Fruit fly (Drosophila melanogaster): ENCODE results near the gene bnk.

Gene bnk

DNA sequence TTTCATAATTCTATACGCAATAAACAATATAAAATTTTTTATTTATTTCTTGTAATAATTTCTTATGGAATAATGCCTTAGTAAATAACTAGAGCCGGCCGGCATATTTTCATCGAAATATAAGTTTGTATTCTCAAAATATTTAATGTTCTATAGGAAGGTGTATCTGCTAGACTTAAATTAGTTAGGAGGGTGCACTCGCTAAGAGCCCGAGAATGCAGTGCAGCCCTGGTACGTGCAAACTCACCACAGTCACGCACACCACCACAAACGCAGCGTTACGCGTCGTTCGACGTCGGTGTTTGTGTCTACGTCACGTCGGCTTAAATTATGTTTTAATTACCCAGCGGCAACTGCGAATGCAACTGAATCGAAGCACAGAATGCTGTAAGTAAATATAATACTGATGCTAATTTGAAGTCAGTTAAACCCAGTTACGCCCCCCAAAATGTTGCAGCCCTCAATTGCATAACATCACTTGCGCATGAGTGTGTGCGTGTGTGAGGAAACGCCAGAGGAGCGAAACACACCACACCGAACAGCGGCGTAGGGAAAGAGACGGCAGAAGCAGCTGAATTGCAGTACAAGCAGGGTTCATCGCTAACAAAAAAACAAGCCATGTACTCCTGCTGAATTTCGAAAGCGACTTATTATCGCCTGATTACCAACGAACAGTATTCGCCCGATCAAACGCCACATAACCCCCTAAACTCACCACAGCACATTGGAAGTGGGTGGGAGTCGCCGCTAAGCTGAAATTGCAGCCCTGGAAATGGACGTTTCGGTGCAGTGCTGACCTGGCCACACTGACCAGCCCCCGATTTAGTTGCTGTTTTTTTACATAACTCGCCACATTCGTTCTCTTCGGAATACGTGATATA lies 27.5 kb downstream of the bnk start, which contains the start of gene CG12054 (continued):
- TF ChIP-seq CG33557 (GFP tag; optimal IDR thresholded peaks at IDR 0.05) = peak; percentile 15
- TF ChIP-seq ems (GFP tag; optimal IDR thresholded peaks at IDR 0.05) = no peak
- TF ChIP-seq H2.0 (GFP tag; IDR thresholded peaks at IDR 0.05) = no peak
- TF ChIP-seq org-1 (GFP tag; optimal IDR thresholded peaks at IDR 0.05) = no peak
- no peak for TF ChIP-seq Hsf (GFP tag; optimal IDR thresholded peaks at IDR 0.05)
- TF ChIP-seq CG17186 (GFP tag; optimal IDR thresholded peaks at IDR 0.05) = peak; percentile 9
- TF ChIP-seq CG34224 (GFP tag; IDR thresholded peaks at IDR 0.05; ENCODE audit: partially characterized antibody) = no peak
- TF ChIP-seq en (GFP tag; optimal IDR thresholded peaks at IDR 0.05) = no peak
- TF ChIP-seq inv (GFP tag; IDR thresholded peaks at IDR 0.05; ENCODE audit: partially characterized antibody) = no peak
- TF ChIP-seq CG13424 (tag; optimal IDR thresholded peaks at IDR 0.05) = no peak
- no peak for TF ChIP-seq CG16815 (GFP tag; optimal IDR thresholded peaks at IDR 0.05)
- no peak for TF ChIP-seq CG10959 (GFP tag; IDR thresholded peaks at IDR 0.05)
- no peak for TF ChIP-seq prd (optimal IDR thresholded peaks at IDR 0.05)
- no peak for TF ChIP-seq prd (GFP tag; IDR thresholded peaks at IDR 0.05)
- TF ChIP-seq CG14710 (tag; optimal IDR thresholded peaks at IDR 0.05) = no peak
- TF ChIP-seq Ets65A (GFP tag) = no peak
- TF ChIP-seq tgo (GFP tag; IDR thresholded peaks at IDR 0.05) = no peak
- no peak for TF ChIP-seq CG6813 (GFP tag; optimal IDR thresholded peaks at IDR 0.05)
- no peak for TF ChIP-seq Usf (GFP tag; optimal IDR thresholded peaks at IDR 0.05)
- no peak for TF ChIP-seq CG17568 (GFP tag; optimal IDR thresholded peaks at IDR 0.05)
- TF ChIP-seq sqz (GFP tag; optimal IDR thresholded peaks at IDR 0.05) = no peak
- no peak for TF ChIP-seq vfl (GFP tag; optimal IDR thresholded peaks at IDR 0.05)
- no peak for TF ChIP-seq al (GFP tag; IDR thresholded peaks at IDR 0.05)
- TF ChIP-seq ab (GFP tag; optimal IDR thresholded peaks at IDR 0.05) = no peak
- no peak for TF ChIP-seq Lim3 (GFP tag; IDR thresholded peaks at IDR 0.05)
- no peak for TF ChIP-seq Dfd (GFP tag; optimal IDR thresholded peaks at IDR 0.05)
- TF ChIP-seq NC2α (GFP tag; optimal IDR thresholded peaks at IDR 0.05) = no peak
- no peak for TF ChIP-seq CG32532 (GFP tag; IDR thresholded peaks at IDR 0.05)
- no peak for TF ChIP-seq wek (GFP tag; optimal IDR thresholded peaks at IDR 0.05)
- TF ChIP-seq CG34376 (GFP tag; optimal IDR thresholded peaks at IDR 0.05) = no peak
- no peak for TF ChIP-seq da (GFP tag; optimal IDR thresholded peaks at IDR 0.05)
- no peak for TF ChIP-seq sc (optimal IDR thresholded peaks at IDR 0.05)
- TF ChIP-seq sc (GFP tag; optimal IDR thresholded peaks at IDR 0.05) = no peak
- no peak for TF ChIP-seq croc (GFP tag; conservative IDR thresholded peaks at IDR 0.05)
- TF ChIP-seq schlank (tag; optimal IDR thresholded peaks at IDR 0.05) = no peak
- no peak for TF ChIP-seq jigr1 (GFP tag; IDR thresholded peaks at IDR 0.05)
- no peak for TF ChIP-seq CG3847 (GFP tag; IDR thresholded peaks at IDR 0.05)
- TF ChIP-seq CG2889 (GFP tag; IDR thresholded peaks at IDR 0.05) = no peak
- peak; percentile 3; the same call in 1 of the 4 replicates for TF ChIP-seq Gug (GFP tag; IDR thresholded peaks at IDR 0.05)
- no peak for TF ChIP-seq gro (GFP tag; optimal IDR thresholded peaks at IDR 0.05)
- TF ChIP-seq slou (GFP tag; optimal IDR thresholded peaks at IDR 0.05) = no peak
- no peak for TF ChIP-seq cwo (GFP tag; optimal IDR thresholded peaks at IDR 0.05)
- TF ChIP-seq ewg (GFP tag; optimal IDR thresholded peaks at IDR 0.05) = peak; percentile 71
- TF ChIP-seq Sox102F (GFP tag; optimal IDR thresholded peaks at IDR 0.05) = no peak
- no peak for TF ChIP-seq fd96Cb (tag; optimal IDR thresholded peaks at IDR 0.05)
- TF ChIP-seq Lhr (GFP tag; optimal IDR thresholded peaks at IDR 0.05) = peak; percentile 71
- no peak for TF ChIP-seq CG31388 (GFP tag; optimal IDR thresholded peaks at IDR 0.05)
- TF ChIP-seq NFAT (GFP tag; IDR thresholded peaks at IDR 0.05) = no peak
- no peak for TF ChIP-seq wor (GFP tag; IDR thresholded peaks at IDR 0.05)
- TF ChIP-seq crol (GFP tag; IDR thresholded peaks at IDR 0.05) = no peak
- TF ChIP-seq klu (GFP tag; IDR thresholded peaks at IDR 0.05) = no peak
